Worm (Caenorhabditis elegans): ENCODE results near the gene C47D12.5.

DNA sequence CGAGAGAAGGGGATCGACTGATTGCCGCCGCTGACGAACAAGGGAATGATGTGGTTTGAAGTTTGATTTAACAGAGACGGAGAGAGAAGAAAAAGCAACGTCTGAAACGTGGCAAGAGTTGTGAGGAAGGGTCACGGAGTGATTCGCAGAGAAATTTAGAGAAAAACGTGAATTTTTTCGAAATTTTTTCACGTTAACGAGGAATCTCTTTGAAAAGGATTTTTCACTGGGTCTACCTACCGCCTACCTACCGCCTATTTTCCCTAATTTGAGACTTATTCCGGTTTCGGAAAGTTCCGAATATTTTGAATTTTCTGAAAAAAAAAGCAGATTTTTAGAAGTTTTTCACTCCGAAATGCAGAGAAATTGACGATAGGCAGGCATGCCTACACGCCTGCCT is 24.4 kb upstream of the C47D12.5 start, which contains the start of gene fcmt-1:
- TF ChIP-seq ama-1 (optimal IDR thresholded peaks at IDR 0.05) (no peak), lim-6 (tag; optimal IDR thresholded peaks at IDR 0.05) (no peak), rnt-1 (tag; optimal IDR thresholded peaks at IDR 0.05) (no peak), nfya-1 (tag; optimal IDR thresholded peaks at IDR 0.05) (no peak), T23F11.4 (GFP tag; optimal IDR thresholded peaks at IDR 0.05) (no peak), hlh-30 (tag; optimal IDR thresholded peaks at IDR 0.05; ENCODE audit: insufficient read depth) (no peak)

All from whole organism, late embryonic.